Worm (Caenorhabditis elegans): Measurements from ENCODE around the gene nhr-76.

nhr-76 gene

DNA sequence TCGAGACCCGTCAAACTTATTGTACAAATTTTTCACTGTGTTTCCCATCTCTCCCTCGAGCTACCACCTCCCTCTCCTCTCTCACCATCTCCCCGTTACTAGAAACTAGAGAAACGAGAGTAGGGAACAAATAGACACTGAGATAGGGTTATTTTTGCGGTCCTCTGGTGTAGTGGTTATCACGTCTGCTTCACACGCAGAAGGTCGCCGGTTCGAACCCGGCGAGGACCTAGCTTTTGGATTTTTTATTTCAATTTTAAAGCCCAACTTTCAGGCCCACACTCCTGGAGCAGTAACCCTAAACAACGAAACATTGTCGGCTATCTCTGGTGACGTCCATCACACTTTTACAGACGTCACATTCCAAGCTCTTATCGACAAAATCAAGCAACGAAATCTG, 7.0 kb upstream of the nhr-76 start (continued):
- no peak for TF ChIP-seq cebp-1 (GFP tag; IDR thresholded peaks at IDR 0.05)
- no peak for TF ChIP-seq cebp-1 (tag; optimal IDR thresholded peaks at IDR 0.05)
- no peak for TF ChIP-seq nfya-2 (GFP tag; IDR thresholded peaks at IDR 0.05)
- TF ChIP-seq nfyb-1 (GFP tag; IDR thresholded peaks at IDR 0.05) = peak; percentile 76; the same call in 1 of the 2 replicates
- peak; percentile 57 for TF ChIP-seq D2030.7 (GFP tag; IDR thresholded peaks at IDR 0.05)
- no peak for TF ChIP-seq B0035.1 (tag; optimal IDR thresholded peaks at IDR 0.05)
- peak; percentile 12 for TF ChIP-seq T26A5.8 (tag; optimal IDR thresholded peaks at IDR 0.05)
- TF ChIP-seq hrde-1 (tag; optimal IDR thresholded peaks at IDR 0.05; ENCODE audit: borderline replicate concordance) = no peak
- TF ChIP-seq tbp1 (GFP tag; optimal IDR thresholded peaks at IDR 0.05) = peak; percentile 94
- no peak for TF ChIP-seq F39B2.1 (GFP tag; IDR thresholded peaks at IDR 0.05)
- no peak for TF ChIP-seq F57A8.1 (GFP tag; optimal IDR thresholded peaks at IDR 0.05)
- TF ChIP-seq egl-18 (GFP tag; IDR thresholded peaks at IDR 0.05) = no peak
- peak; percentile 9 for TF ChIP-seq atf-7 (tag; optimal IDR thresholded peaks at IDR 0.05)
- no peak for TF ChIP-seq athp-1 (tag; optimal IDR thresholded peaks at IDR 0.05)
- TF ChIP-seq bed-2 (GFP tag; IDR thresholded peaks at IDR 0.05) = no peak
- TF ChIP-seq madf-8 (GFP tag; conservative IDR thresholded peaks at IDR 0.05) = no peak
- peak; percentile 39 for TF ChIP-seq ztf-18 (tag; optimal IDR thresholded peaks at IDR 0.05)
- peak; percentile 73 for TF ChIP-seq snpc-3.4 (tag; optimal IDR thresholded peaks at IDR 0.05)
- no peak for TF ChIP-seq Y67H2A.10 (GFP tag; conservative IDR thresholded peaks at IDR 0.05)
- peak; percentile 68; the same call in 1 of the 2 replicates for TF ChIP-seq ztf-25 (GFP tag; IDR thresholded peaks at IDR 0.05)
- TF ChIP-seq lin-40 (tag; optimal IDR thresholded peaks at IDR 0.05) = no peak
- TF ChIP-seq K12H6.12 (tag; optimal IDR thresholded peaks at IDR 0.05) = peak; percentile 13
- TF ChIP-seq egrh-3 (GFP tag; IDR thresholded peaks at IDR 0.05) = no peak
- TF ChIP-seq aptf-3 (GFP tag; IDR thresholded peaks at IDR 0.05) = peak; percentile 82; the same call in 1 of the 2 replicates
- TF ChIP-seq mes-4 (tag; optimal IDR thresholded peaks at IDR 0.05) = peak; percentile 13
- peak; percentile 75 for TF ChIP-seq dox-1 (GFP tag; IDR thresholded peaks at IDR 0.05)
- no peak for TF ChIP-seq zfh-2 (GFP tag; conservative IDR thresholded peaks at IDR 0.05)
- TF ChIP-seq zim-3 (tag; optimal IDR thresholded peaks at IDR 0.05) = peak; percentile 82
- no peak for TF ChIP-seq madf-3 (GFP tag; IDR thresholded peaks at IDR 0.05)
- TF ChIP-seq ZK185.1 (tag; optimal IDR thresholded peaks at IDR 0.05; ENCODE audit: poor library complexity, severe bottlenecking) = no peak
- TF ChIP-seq nhr-27 (tag; optimal IDR thresholded peaks at IDR 0.05) = no peak
- TF ChIP-seq ekl-4 (GFP tag; IDR thresholded peaks at IDR 0.05) = peak; percentile 39
- TF ChIP-seq ceh-27 (GFP tag; optimal IDR thresholded peaks at IDR 0.05) = peak; percentile 63
- no peak for TF ChIP-seq Y95B8A.8 (GFP tag; IDR thresholded peaks at IDR 0.05)
- no peak for TF ChIP-seq nhr-80 (tag; optimal IDR thresholded peaks at IDR 0.05)
- 0 out of 2 replicates have a peak, but pooled peaks have one; percentile 33 for TF ChIP-seq madf-6 (GFP tag; IDR thresholded peaks at IDR 0.05)
- TF ChIP-seq F10E7.11 (tag; optimal IDR thresholded peaks at IDR 0.05) = no peak
- TF ChIP-seq egl-44 (GFP tag; IDR thresholded peaks at IDR 0.05) = peak; percentile 75; the same call in 1 of the 2 replicates
- no peak for TF ChIP-seq hsf-1 (GFP tag; IDR thresholded peaks at IDR 0.05)
- TF ChIP-seq ama-1 (optimal IDR thresholded peaks at IDR 0.05) = no peak
- peak; percentile 17 to 64 for TF ChIP-seq ama-1 (GFP tag; optimal IDR thresholded peaks at IDR 0.05)
- peak in 1 of 3 experiments; percentile 65 for TF ChIP-seq lin-35 (GFP tag; optimal IDR thresholded peaks at IDR 0.05)
- TF ChIP-seq F33H1.4 (GFP tag; IDR thresholded peaks at IDR 0.05) = peak; percentile 19; the same call in 1 of the 2 replicates
- no peak for TF ChIP-seq dpl-1 (GFP tag; optimal IDR thresholded peaks at IDR 0.05)
- 0 out of 2 replicates have a peak, but pooled peaks have one; percentile 26 for TF ChIP-seq ceh-100 (GFP tag; IDR thresholded peaks at IDR 0.05)
- no peak for TF ChIP-seq fkh-3 (tag; optimal IDR thresholded peaks at IDR 0.05)
- no peak for TF ChIP-seq F49E8.2 (tag; optimal IDR thresholded peaks at IDR 0.05; ENCODE audit: insufficient read depth)
- TF ChIP-seq Y53G8AR.9 (GFP tag; conservative IDR thresholded peaks at IDR 0.05) = no peak
- TF ChIP-seq snpc-1.3 (tag; optimal IDR thresholded peaks at IDR 0.05; ENCODE audit: insufficient read depth) = peak; percentile 32
